Fruit fly (Drosophila melanogaster) whole organism, pupa: ENCODE data around the gene neur.
A peak's percentile ranks its signal among the peaks of the same experiment; 100 is the strongest.

ENCODE experiments used
- CG10348 ChIP-seq: fragments of 200-800 bp; sonication (Bioruptor generic); IDR thresholded peaks from 2 replicates; pipeline ENCODE4 v1.3.6; 2022; ENCODE audit warnings: missing biosample characterization, missing genetic modification characterization
- CG12605 ChIP-seq: fragments of 200-800 bp; sonication (Bioruptor generic); IDR thresholded peaks from 2 replicates; pipeline ENCODE4 v1.3.6; 2022; ENCODE audit warnings: missing biosample characterization, missing genetic modification characterization
- CG13204 ChIP-seq: fragments of 200-800 bp; sonication (Bioruptor generic); optimal IDR thresholded peaks from 2 replicates; lab custom pipeline; 2018; ENCODE audit warnings: missing biosample characterization, mild to moderate bottlenecking, missing genetic modification characterization, moderate library complexity
- CG14655 ChIP-seq: fragments of 200-800 bp; sonication (Bioruptor generic); optimal IDR thresholded peaks from 3 replicates; lab custom pipeline; 2017; ENCODE audit warnings: mild to moderate bottlenecking, missing biosample characterization, missing genetic modification reagents, missing genetic modification characterization
- CG15710 ChIP-seq: fragments of 200-800 bp; sonication (Bioruptor generic); optimal IDR thresholded peaks from 2 replicates; lab custom pipeline; 2018; ENCODE audit warnings: missing biosample characterization, mild to moderate bottlenecking, missing genetic modification characterization, moderate library complexity
- CG17806 ChIP-seq: fragments of 200-800 bp; sonication (Bioruptor generic); optimal IDR thresholded peaks from 2 replicates; lab custom pipeline; 2018; ENCODE audit warnings: missing biosample characterization, mild to moderate bottlenecking, missing genetic modification characterization, moderate library complexity
- CG32121 ChIP-seq: fragments of 200-800 bp; sonication (Bioruptor generic); IDR thresholded peaks from 2 replicates; pipeline ENCODE4 v1.3.6; 2022; ENCODE audit warnings: missing biosample characterization, missing genetic modification characterization
- CG34367 ChIP-seq: fragments of 200-800 bp; sonication (Bioruptor generic); optimal IDR thresholded peaks from 2 replicates; lab custom pipeline; 2018; ENCODE audit warnings: missing biosample characterization, mild to moderate bottlenecking, missing genetic modification characterization
- CG4496 ChIP-seq: fragments of 200-800 bp; sonication (Bioruptor generic); IDR thresholded peaks from 3 replicates; pipeline ENCODE4 v1.3.6; 2022; ENCODE audit warnings: missing biosample characterization, missing genetic modification characterization
- CG8159 ChIP-seq: fragments of 200-800 bp; sonication (Bioruptor generic); optimal IDR thresholded peaks from 3 replicates; lab custom pipeline; 2018; ENCODE audit warnings: missing biosample characterization, mild to moderate bottlenecking, missing genetic modification characterization, moderate library complexity
- CG8301 ChIP-seq: fragments of 200-800 bp; sonication (Bioruptor generic); optimal IDR thresholded peaks from 2 replicates; lab custom pipeline; 2018; ENCODE audit warnings: missing biosample characterization, mild to moderate bottlenecking, missing genetic modification characterization
- CG9948 ChIP-seq: fragments of 200-800 bp; sonication (Bioruptor generic); optimal IDR thresholded peaks from 2 replicates; lab custom pipeline; 2018; ENCODE audit warnings: missing biosample characterization, mild to moderate bottlenecking, missing genetic modification characterization, moderate library complexity
- D1 ChIP-seq: fragments of 200-800 bp; sonication (Bioruptor generic); optimal IDR thresholded peaks from 2 replicates; lab custom pipeline; 2018; ENCODE audit warnings: missing biosample characterization, mild to moderate bottlenecking, missing genetic modification characterization, moderate library complexity
- EcR ChIP-seq: fragments of 200-800 bp; sonication (Bioruptor generic); optimal IDR thresholded peaks from 3 replicates; lab custom pipeline; 2019; ENCODE audit warnings: missing biosample characterization, missing genetic modification characterization, mild to moderate bottlenecking, moderate library complexity, missing genetic modification reagents
- Ets98B ChIP-seq: fragments of 200-800 bp; sonication (Bioruptor generic); IDR thresholded peaks from 2 replicates; pipeline ENCODE4 v1.3.6; 2022; ENCODE audit warnings: missing biosample characterization, missing genetic modification characterization
- Pif1A ChIP-seq: fragments of 200-800 bp; sonication (Bioruptor generic); optimal IDR thresholded peaks from 3 replicates; lab custom pipeline; 2016; ENCODE audit warnings: missing biosample characterization, missing genetic modification characterization
- Pif1B ChIP-seq: fragments of 200-800 bp; sonication (Bioruptor generic); optimal IDR thresholded peaks from 3 replicates; lab custom pipeline; 2016; ENCODE audit warnings: missing biosample characterization, missing genetic modification characterization
- Snoo ChIP-seq: fragments of 200-800 bp; sonication (Bioruptor generic); optimal IDR thresholded peaks from 3 replicates; lab custom pipeline; 2017; ENCODE audit warnings: missing biosample characterization, mild to moderate bottlenecking, missing genetic modification characterization, inconsistent platforms
- fd96Ca ChIP-seq: fragments of 200-800 bp; sonication (Bioruptor generic); IDR thresholded peaks from 3 replicates; pipeline ENCODE4 v1.3.6; 2022; ENCODE audit warnings: missing biosample characterization, missing genetic modification characterization
- gl ChIP-seq: fragments of 200-800 bp; sonication (Bioruptor generic); optimal IDR thresholded peaks from 2 replicates; lab custom pipeline; 2018; ENCODE audit warnings: missing biosample characterization, mild to moderate bottlenecking, missing genetic modification characterization
- rn ChIP-seq: fragments of 200-800 bp; sonication (Bioruptor generic); IDR thresholded peaks from 2 replicates; pipeline ENCODE4 v1.3.6; 2022; ENCODE audit warnings: missing biosample characterization, missing genetic modification characterization

Gene neur

dm6 chr3R:9056409-9057031 lies 17.2 kb upstream of the neur start:
- TF ChIP-seq CG8301 (peak; percentile 34), Pif1B (GFP tag; lab: Kevin White, UChicago) (peak; percentile 27), CG10348 (GFP tag; lab: Robert Waterston, UW) (no peak), CG12605 (no peak), EcR (GFP tag; lab: Kevin White, UChicago) (peak; percentile 63), CG15710 (peak; percentile 62), CG9948 (no peak), D1 (no peak), CG17806 (tag; lab: Kevin White, UChicago) (peak; percentile 41), CG4496 (GFP tag; lab: Robert Waterston, UW) (no peak), CG14655 (peak; percentile 39), CG34367 (peak; percentile 62), rn (GFP tag; lab: Robert Waterston, UW) (no peak), Pif1A (GFP tag; lab: Kevin White, UChicago) (peak; percentile 26), gl (tag; lab: Kevin White, UChicago) (peak; percentile 91), Snoo (tag; lab: Kevin White, UChicago) (no peak), CG8159 (tag; lab: Kevin White, UChicago) (peak; percentile 49), CG13204 (GFP tag; lab: Kevin White, UChicago) (peak; percentile 85), fd96Ca (GFP tag; lab: Robert Waterston, UW) (no peak), Ets98B (GFP tag; lab: Robert Waterston, UW) (no peak), CG32121 (GFP tag; lab: Robert Waterston, UW) (no peak)
- TF ChIP-seq, all 21 proteins: peak for 11

- TF ChIP-seq CG15710, result peak; percentile 87
- TF ChIP-seq CG8159 (tag; lab: Kevin White, UChicago), result peak; percentile 94
- TF ChIP-seq CG10348 (GFP tag; lab: Robert Waterston, UW), result no peak
- peak; percentile 91 for TF ChIP-seq CG17806 (tag; lab: Kevin White, UChicago)
- no peak for TF ChIP-seq EcR (GFP tag; lab: Kevin White, UChicago)
- no peak for TF ChIP-seq CG4496 (GFP tag; lab: Robert Waterston, UW)
- no peak for TF ChIP-seq CG32121 (GFP tag; lab: Robert Waterston, UW)
- peak; percentile 1 for TF ChIP-seq CG13204 (GFP tag; lab: Kevin White, UChicago)
- TF ChIP-seq Pif1B (GFP tag; lab: Kevin White, UChicago), result peak; percentile 82
- TF ChIP-seq Snoo (tag; lab: Kevin White, UChicago), result peak; percentile 91
- TF ChIP-seq rn (GFP tag; lab: Robert Waterston, UW), result no peak
- TF ChIP-seq CG34367, result peak; percentile 84
- TF ChIP-seq Ets98B (GFP tag; lab: Robert Waterston, UW), result no peak
- TF ChIP-seq CG12605, result no peak
- peak; percentile 41 for TF ChIP-seq D1
- TF ChIP-seq Pif1A (GFP tag; lab: Kevin White, UChicago), result peak; percentile 86
- no peak for TF ChIP-seq fd96Ca (GFP tag; lab: Robert Waterston, UW)
- peak; percentile 78 for TF ChIP-seq gl (tag; lab: Kevin White, UChicago)
- peak; percentile 92 for TF ChIP-seq CG8301
- TF ChIP-seq CG9948, result peak; percentile 91
- TF ChIP-seq CG14655, result peak; percentile 92
- TF ChIP-seq, all 21 proteins: peak for 13
Observed at dm6 chr3R:9055119-9056105, 16.1 kb upstream of the neur start.

- TF ChIP-seq CG8301, result peak; percentile 59
- no peak for TF ChIP-seq CG32121 (GFP tag; lab: Robert Waterston, UW)
- no peak for TF ChIP-seq CG12605
- TF ChIP-seq fd96Ca (GFP tag; lab: Robert Waterston, UW), result no peak
- TF ChIP-seq Pif1B (GFP tag; lab: Kevin White, UChicago), result peak; percentile 58
- TF ChIP-seq gl (tag; lab: Kevin White, UChicago), result no peak
- peak; percentile 77 for TF ChIP-seq CG14655
- TF ChIP-seq EcR (GFP tag; lab: Kevin White, UChicago), result peak; percentile 20
- TF ChIP-seq CG4496 (GFP tag; lab: Robert Waterston, UW), result no peak
- peak; percentile 18 for TF ChIP-seq CG8159 (tag; lab: Kevin White, UChicago)
- peak; percentile 49 for TF ChIP-seq CG17806 (tag; lab: Kevin White, UChicago)
- TF ChIP-seq CG34367, result peak; percentile 29
- TF ChIP-seq Ets98B (GFP tag; lab: Robert Waterston, UW), result no peak
- TF ChIP-seq CG15710, result peak; percentile 27
- TF ChIP-seq Pif1A (GFP tag; lab: Kevin White, UChicago), result peak; percentile 65
- TF ChIP-seq rn (GFP tag; lab: Robert Waterston, UW), result no peak
- TF ChIP-seq CG10348 (GFP tag; lab: Robert Waterston, UW), result no peak
- TF ChIP-seq CG9948, result peak; percentile 59
- no peak for TF ChIP-seq CG13204 (GFP tag; lab: Kevin White, UChicago)
- TF ChIP-seq Snoo (tag; lab: Kevin White, UChicago), result no peak
- TF ChIP-seq D1, result no peak
Observed at dm6 chr3R:9054442-9055118, 15.3 kb upstream of the neur start.

dm6 chr3R:9053850-9054441 lies 14.7 kb upstream of the neur start:
- TF ChIP-seq CG13204 (GFP tag; lab: Kevin White, UChicago) (no peak), CG9948 (peak; percentile 40), fd96Ca (GFP tag; lab: Robert Waterston, UW) (no peak), CG17806 (tag; lab: Kevin White, UChicago) (peak; percentile 16), CG32121 (GFP tag; lab: Robert Waterston, UW) (no peak), gl (tag; lab: Kevin White, UChicago) (no peak), CG12605 (no peak), CG34367 (peak; percentile 27), Pif1B (GFP tag; lab: Kevin White, UChicago) (peak; percentile 22), Snoo (tag; lab: Kevin White, UChicago) (peak; percentile 10), Ets98B (GFP tag; lab: Robert Waterston, UW) (no peak), CG4496 (GFP tag; lab: Robert Waterston, UW) (no peak), CG8159 (tag; lab: Kevin White, UChicago) (peak; percentile 71), CG14655 (peak; percentile 69), CG15710 (peak; percentile 64), CG10348 (GFP tag; lab: Robert Waterston, UW) (no peak), Pif1A (GFP tag; lab: Kevin White, UChicago) (peak; percentile 53), EcR (GFP tag; lab: Kevin White, UChicago) (no peak), CG8301 (peak; percentile 57), rn (GFP tag; lab: Robert Waterston, UW) (no peak), D1 (no peak)
- TF ChIP-seq, all 21 proteins: peak for 10
